Worm (Caenorhabditis elegans): ENCODE data around the gene phlp-2.

The phlp-2 gene

ce11 chrIII:4187845-4188244 is 21.4 kb upstream of the phlp-2 start, which contains the start of gene R74.2:
TSS of gene R74.2 (plus strand) at chrIII:4188160.
- TF ChIP-seq sox-4 (tag; optimal IDR thresholded peaks at IDR 0.05) = no peak
- no peak for TF ChIP-seq elt-2 (tag; optimal IDR thresholded peaks at IDR 0.05)
- peak; percentile 98 for TF ChIP-seq blmp-1 (tag; optimal IDR thresholded peaks at IDR 0.05)
- TF ChIP-seq lin-39 (tag; optimal IDR thresholded peaks at IDR 0.05) = no peak

- no peak for TF ChIP-seq vab-15 (tag; optimal IDR thresholded peaks at IDR 0.05)
- peak in 2 of 6 experiments; percentile 50 to 70 for TF ChIP-seq elt-3 (tag; optimal IDR thresholded peaks at IDR 0.05)
- TF ChIP-seq egl-27 (tag; optimal IDR thresholded peaks at IDR 0.05) = no peak
- no peak for TF ChIP-seq isw-1 (GFP tag; IDR thresholded peaks at IDR 0.05)
- TF ChIP-seq blmp-1 (tag; optimal IDR thresholded peaks at IDR 0.05) = peak; percentile 98
These were observed 19.7 kb upstream of the phlp-2 start for ce11 chrIII:4189602-4190001.

- TF ChIP-seq tlp-1 (tag; optimal IDR thresholded peaks at IDR 0.05) (no peak), efl-3 (GFP tag; optimal IDR thresholded peaks at IDR 0.05) (no peak), C34B4.2 (tag; optimal IDR thresholded peaks at IDR 0.05) (no peak), unc-98 (GFP tag; IDR thresholded peaks at IDR 0.05) (no peak), grh-1 (GFP tag; IDR thresholded peaks at IDR 0.05) (no peak), lin-13 (GFP tag; optimal IDR thresholded peaks at IDR 0.05) (no peak), ceh-88 (GFP tag; IDR thresholded peaks at IDR 0.05) (no peak), egl-27 (tag; optimal IDR thresholded peaks at IDR 0.05) (no peak), alr-1 (tag; optimal IDR thresholded peaks at IDR 0.05; ENCODE audit: borderline replicate concordance) (no peak), ceh-63 (GFP tag; optimal IDR thresholded peaks at IDR 0.05) (no peak), nhr-47 (tag; optimal IDR thresholded peaks at IDR 0.05) (no peak), mef-2 (tag; optimal IDR thresholded peaks at IDR 0.05) (no peak), hlh-17 (GFP tag; optimal IDR thresholded peaks at IDR 0.05; ENCODE audit: borderline replicate concordance) (no peak), sox-4 (tag; optimal IDR thresholded peaks at IDR 0.05) (no peak), dpl-1 (GFP tag; optimal IDR thresholded peaks at IDR 0.05) (no peak), nhr-90 (tag; optimal IDR thresholded peaks at IDR 0.05; ENCODE audit: poor library complexity) (no peak), jun-1 (tag; optimal IDR thresholded peaks at IDR 0.05) (no peak), mep-1 (tag; optimal IDR thresholded peaks at IDR 0.05) (no peak), xbp-1 (tag; optimal IDR thresholded peaks at IDR 0.05) (no peak), skn-1 (tag; optimal IDR thresholded peaks at IDR 0.05) (no peak)
These were observed 19.0 kb upstream of the phlp-2 start, which contains the start of gene spp-28 for ce11 chrIII:4190241-4190640. TSS of gene spp-28 (minus strand) at chrIII:4190341.

DNA sequence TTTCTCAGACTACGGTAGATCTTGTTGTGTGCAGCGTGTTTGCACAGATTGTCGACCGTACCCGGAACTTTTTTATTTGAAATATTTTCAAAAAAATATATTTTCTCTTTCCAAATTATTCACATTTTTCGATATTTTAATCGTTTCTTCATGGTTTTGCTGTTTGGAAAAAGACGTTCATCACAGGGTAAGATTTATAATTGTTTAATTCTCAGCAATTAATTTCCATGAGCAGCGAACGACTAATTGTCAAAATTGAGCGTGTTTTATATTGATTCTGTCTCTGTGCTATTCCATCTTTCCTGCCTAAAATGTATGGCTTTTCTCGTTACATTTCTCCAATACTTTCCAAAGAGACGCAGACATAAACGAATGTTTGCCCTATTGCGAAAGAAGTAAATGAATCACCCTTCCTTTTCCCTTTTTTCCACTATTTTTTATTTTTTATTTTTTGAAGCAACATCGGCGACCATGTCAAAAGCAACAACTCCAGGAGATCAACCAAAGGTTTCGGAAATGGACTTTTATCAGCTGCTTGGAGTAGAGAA is 18.1 kb upstream of the phlp-2 start, which contains the start of gene dnj-16:
TSS of gene dnj-16 (plus strand) at position 51 of the 548 bp plus-strand sequence.
- peak; percentile 14 to 62 for TF ChIP-seq lsy-2 (tag; optimal IDR thresholded peaks at IDR 0.05)
- peak; percentile 24 to 41 for TF ChIP-seq efl-1 (optimal IDR thresholded peaks at IDR 0.05)
- peak; percentile 15 to 86 for TF ChIP-seq efl-1 (GFP tag; optimal IDR thresholded peaks at IDR 0.05 in 1 of 2)
- TF ChIP-seq hpl-2 (GFP tag; optimal IDR thresholded peaks at IDR 0.05) = peak; percentile 43
- TF ChIP-seq dpl-1 (GFP tag; optimal IDR thresholded peaks at IDR 0.05) = peak in 1 of 3 experiments; percentile 20
- peak; percentile 25 for TF ChIP-seq nhr-237 (tag; optimal IDR thresholded peaks at IDR 0.05)
- peak; percentile 29 for TF ChIP-seq skn-1 (tag; optimal IDR thresholded peaks at IDR 0.05)
- peak; percentile 12 to 73 (median 14) for TF ChIP-seq ceh-82 (tag; optimal IDR thresholded peaks at IDR 0.05)
- peak; percentile 18 for TF ChIP-seq jun-1 (tag; optimal IDR thresholded peaks at IDR 0.05)
- peak in 1 of 2 experiments; percentile 40 for TF ChIP-seq lin-35 (GFP tag; optimal IDR thresholded peaks at IDR 0.05)
- TF ChIP-seq lin-14 (GFP tag; optimal IDR thresholded peaks at IDR 0.05) = peak; percentile 66
- TF ChIP-seq blmp-1 (tag; optimal IDR thresholded peaks at IDR 0.05) = peak; percentile 80
- no peak for TF ChIP-seq hlh-17 (GFP tag; optimal IDR thresholded peaks at IDR 0.05; ENCODE audit: borderline replicate concordance)
- peak; percentile 6 for TF ChIP-seq lin-15B (tag; optimal IDR thresholded peaks at IDR 0.05)
- TF ChIP-seq nhr-71 (tag; optimal IDR thresholded peaks at IDR 0.05) = peak; percentile 31
- no peak for TF ChIP-seq C16A3.4 (tag; optimal IDR thresholded peaks at IDR 0.05)
- TF ChIP-seq ceh-63 (GFP tag; optimal IDR thresholded peaks at IDR 0.05) = no peak
- peak; percentile 19 for TF ChIP-seq ceh-8 (GFP tag; optimal IDR thresholded peaks at IDR 0.05)
- no peak for TF ChIP-seq pag-3 (tag; optimal IDR thresholded peaks at IDR 0.05; ENCODE audit: borderline replicate concordance, insufficient read depth)
- TF ChIP-seq snu-23 (GFP tag; optimal IDR thresholded peaks at IDR 0.05) = peak; percentile 17
- no peak for TF ChIP-seq C34B4.2 (tag; optimal IDR thresholded peaks at IDR 0.05)
- TF ChIP-seq rnt-1 (tag; optimal IDR thresholded peaks at IDR 0.05) = peak; percentile 24
- no peak for TF ChIP-seq vab-15 (tag; optimal IDR thresholded peaks at IDR 0.05)
- peak; percentile 34 for TF ChIP-seq zip-4 (GFP tag; optimal IDR thresholded peaks at IDR 0.05)
- TF ChIP-seq tlp-1 (tag; optimal IDR thresholded peaks at IDR 0.05) = no peak
- peak; percentile 60 for TF ChIP-seq mep-1 (tag; optimal IDR thresholded peaks at IDR 0.05)
- peak; percentile 8 for TF ChIP-seq nhr-47 (tag; optimal IDR thresholded peaks at IDR 0.05)
- TF ChIP-seq fos-1 (tag; optimal IDR thresholded peaks at IDR 0.05) = peak; percentile 56
- no peak for TF ChIP-seq fkh-4 (tag; optimal IDR thresholded peaks at IDR 0.05; ENCODE audit: borderline replicate concordance)
